Worm (Caenorhabditis elegans) whole organism, young adult: Measurements from ENCODE around the gene F20D6.5.

Source experiments
- B0261.1 ChIP-seq: sonication (generic microtip); optimal IDR thresholded peaks from 2 replicates; lab custom pipeline; 2016; ENCODE audit warnings: mild to moderate bottlenecking, missing genetic modification characterization, moderate library complexity, missing compliant biosample characterization
- F22D6.2 ChIP-seq: sonication (generic microtip); optimal IDR thresholded peaks from 2 replicates; lab custom pipeline; 2016; ENCODE audit warnings: mild to moderate bottlenecking, missing genetic modification characterization, missing compliant biosample characterization
- F23B12.7 ChIP-seq: sonication (generic microtip); optimal IDR thresholded peaks from 2 replicates; lab custom pipeline; 2017; ENCODE audit warnings: missing genetic modification characterization, mild to moderate bottlenecking, missing compliant biosample characterization, antibody characterized with exemption, moderate library complexity; ENCODE audit not compliant: insufficient read depth
- F33H1.4 ChIP-seq: fragments of 200-800 bp; sonication (Bioruptor generic); IDR thresholded peaks from 2 replicates; pipeline ENCODE4 v1.3.6; 2022; ENCODE audit warnings: missing genetic modification reagents, missing genetic modification characterization, missing compliant biosample characterization
- F37B4.10 ChIP-seq: fragments of 200-800 bp; sonication (Bioruptor generic); IDR thresholded peaks from 2 replicates; pipeline ENCODE4 v1.3.6; 2022; ENCODE audit warnings: missing genetic modification characterization, missing compliant biosample characterization
- F52B5.7 ChIP-seq: sonication (generic microtip); optimal IDR thresholded peaks from 2 replicates; lab custom pipeline; 2016; ENCODE audit warnings: mild to moderate bottlenecking, missing genetic modification characterization, missing compliant biosample characterization
- F55B11.4 ChIP-seq: sonication (generic microtip); optimal IDR thresholded peaks from 2 replicates; lab custom pipeline; 2016; ENCODE audit warnings: missing compliant biosample characterization, missing genetic modification characterization, borderline replicate concordance; ENCODE audit not compliant: insufficient read depth
- K12H6.12 ChIP-seq: fragments of 200-800 bp; sonication (Bioruptor generic); optimal IDR thresholded peaks from 2 replicates; lab custom pipeline; 2018; ENCODE audit warnings: mild to moderate bottlenecking, missing genetic modification characterization, missing compliant biosample characterization
- Y95B8A.8 ChIP-seq: fragments of 200-800 bp; sonication (Bioruptor generic); IDR thresholded peaks from 2 replicates; pipeline ENCODE4 v1.3.6; 2022; ENCODE audit warnings: missing genetic modification reagents, missing genetic modification characterization, missing compliant biosample characterization
- ZK185.1 ChIP-seq: sonication (generic microtip); optimal IDR thresholded peaks from 2 replicates; lab custom pipeline; 2016; ENCODE audit warnings: mild to moderate bottlenecking, missing genetic modification characterization, missing compliant biosample characterization; ENCODE audit not compliant: poor library complexity, severe bottlenecking
- ama-1 ChIP-seq, 3 experiments: fragments of 150-350 bp in 1 of 3; sonication (generic microtip) in 2 of 3; optimal IDR thresholded peaks; 2 replicates each; lab custom pipeline; 2014 to 2018; ENCODE audit warnings: missing biosample characterization in 2 of 3, missing genetic modification characterization in 2 of 3, missing genetic modification reagents in 2 of 3
- athp-1 ChIP-seq: sonication (generic microtip); optimal IDR thresholded peaks from 2 replicates; lab custom pipeline; 2017; ENCODE audit warnings: mild to moderate bottlenecking, missing genetic modification characterization, missing compliant biosample characterization
- attf-3 ChIP-seq: fragments of 200-800 bp; sonication (Bioruptor generic); conservative IDR thresholded peaks from 2 replicates; pipeline ENCODE4 v1.3.6; 2022; ENCODE audit warnings: missing genetic modification reagents, missing genetic modification characterization, missing compliant biosample characterization
- attf-6 ChIP-seq: fragments of 200-800 bp; sonication (Bioruptor generic); IDR thresholded peaks from 2 replicates; pipeline ENCODE4 v1.3.6; 2022; ENCODE audit warnings: missing genetic modification reagents, missing genetic modification characterization, missing compliant biosample characterization
- bed-1 ChIP-seq: fragments of 200-800 bp; sonication (Bioruptor generic); IDR thresholded peaks from 2 replicates; pipeline ENCODE4 v1.3.6; 2022; ENCODE audit warnings: missing genetic modification reagents, missing genetic modification characterization, missing compliant biosample characterization
- ccch-3 ChIP-seq: fragments of 200-800 bp; sonication (Bioruptor generic); optimal IDR thresholded peaks from 2 replicates; lab custom pipeline; 2018; ENCODE audit warnings: mild to moderate bottlenecking, missing genetic modification characterization, missing compliant biosample characterization
- cebp-1 ChIP-seq, 2 experiments: fragments of 200-800 bp in 1 of 2; sonication (Bioruptor generic) in 1 of 2; sonication (generic microtip) in 1 of 2; IDR thresholded peaks in 1 of 2; optimal IDR thresholded peaks in 1 of 2; 2 replicates each; pipeline versions ENCODE4 v1.3.6 to Lab custom; 2017 to 2022; ENCODE audit warnings: missing compliant biosample characterization in 2 of 2, missing genetic modification characterization in 2 of 2, mild to moderate bottlenecking in 1 of 2, missing genetic modification reagents in 1 of 2, moderate library complexity in 1 of 2
- cebp-2 ChIP-seq: fragments of 200-800 bp; sonication (Bioruptor generic); IDR thresholded peaks from 2 replicates; pipeline ENCODE4 v1.3.6; 2022; ENCODE audit warnings: missing genetic modification characterization, missing compliant biosample characterization
- ceh-58 ChIP-seq: fragments of 200-800 bp; sonication (Bioruptor generic); IDR thresholded peaks from 2 replicates; pipeline ENCODE4 v1.3.6; 2022; ENCODE audit warnings: missing genetic modification characterization, missing compliant biosample characterization
- ceh-79 ChIP-seq: sonication (generic microtip); optimal IDR thresholded peaks from 2 replicates; lab custom pipeline; 2017; ENCODE audit warnings: mild to moderate bottlenecking, missing genetic modification characterization, missing compliant biosample characterization
- die-1 ChIP-seq: sonication (generic microtip); optimal IDR thresholded peaks from 2 replicates; lab custom pipeline; 2016; ENCODE audit warnings: missing genotype, mild to moderate bottlenecking, missing genetic modification characterization, missing compliant biosample characterization
- dox-1 ChIP-seq: fragments of 200-800 bp; sonication (Bioruptor generic); IDR thresholded peaks from 2 replicates; pipeline ENCODE4 v1.3.6; 2022; ENCODE audit warnings: missing genetic modification reagents, missing genetic modification characterization, missing compliant biosample characterization
- hlh-12 ChIP-seq: sonication (generic microtip); optimal IDR thresholded peaks from 2 replicates; lab custom pipeline; 2016; ENCODE audit warnings: missing genetic modification characterization, missing compliant biosample characterization
- hmg-1.2 ChIP-seq: fragments of 200-800 bp; sonication (Bioruptor generic); IDR thresholded peaks from 2 replicates; pipeline ENCODE4 v1.3.6; 2022; ENCODE audit warnings: missing genetic modification reagents, missing genetic modification characterization, missing compliant biosample characterization
- hrde-1 ChIP-seq: sonication (generic microtip); optimal IDR thresholded peaks from 2 replicates; lab custom pipeline; 2016; ENCODE audit warnings: missing genetic modification characterization, mild to moderate bottlenecking, missing compliant biosample characterization, moderate library complexity, missing genotype, missing genetic modification reagents, borderline replicate concordance
- lag-1 ChIP-seq: fragments of 200-800 bp; sonication (Bioruptor generic); IDR thresholded peaks from 2 replicates; pipeline ENCODE4 v1.3.6; 2022; ENCODE audit warnings: missing genetic modification reagents, missing genetic modification characterization, missing compliant biosample characterization
- lin-54 ChIP-seq: fragments of 200-800 bp; sonication (Bioruptor generic); optimal IDR thresholded peaks from 2 replicates; lab custom pipeline; 2018; ENCODE audit warnings: mild to moderate bottlenecking, missing genetic modification characterization, missing compliant biosample characterization
- lsy-27 ChIP-seq: sonication (generic microtip); optimal IDR thresholded peaks from 2 replicates; lab custom pipeline; 2017; ENCODE audit warnings: missing genetic modification characterization, mild to moderate bottlenecking, missing compliant biosample characterization, antibody characterized with exemption, missing genotype, borderline replicate concordance; ENCODE audit not compliant: insufficient read depth
- madf-3 ChIP-seq: fragments of 200-800 bp; sonication (Bioruptor generic); IDR thresholded peaks from 2 replicates; pipeline ENCODE4 v1.3.6; 2022; ENCODE audit warnings: missing genetic modification reagents, missing genetic modification characterization, missing compliant biosample characterization
- madf-6 ChIP-seq: fragments of 200-800 bp; sonication (Bioruptor generic); IDR thresholded peaks from 2 replicates; pipeline ENCODE4 v1.3.6; 2022; ENCODE audit warnings: missing genetic modification reagents, missing genetic modification characterization, missing compliant biosample characterization
- madf-8 ChIP-seq: fragments of 200-800 bp; sonication (Bioruptor generic); conservative IDR thresholded peaks from 2 replicates; pipeline ENCODE4 v1.3.6; 2022; ENCODE audit warnings: missing genetic modification reagents, missing genetic modification characterization, missing compliant biosample characterization
- mxl-1 ChIP-seq: sonication (generic microtip); optimal IDR thresholded peaks from 2 replicates; lab custom pipeline; 2016; ENCODE audit warnings: missing genetic modification characterization, missing compliant biosample characterization
- nhr-90 ChIP-seq: sonication (generic microtip); optimal IDR thresholded peaks from 2 replicates; lab custom pipeline; 2016; ENCODE audit warnings: missing genotype, mild to moderate bottlenecking, missing genetic modification characterization, missing compliant biosample characterization
- pbrm-1 ChIP-seq: fragments of 200-800 bp; sonication (Bioruptor generic); IDR thresholded peaks from 2 replicates; pipeline ENCODE4 v1.3.6; 2022; ENCODE audit warnings: missing genetic modification reagents, missing genetic modification characterization, missing compliant biosample characterization
- rcor-1 ChIP-seq: fragments of 200-800 bp; sonication (Bioruptor generic); IDR thresholded peaks from 2 replicates; pipeline ENCODE4 v1.3.6; 2022; ENCODE audit warnings: missing genetic modification reagents, missing genetic modification characterization, missing compliant biosample characterization
- snpc-1.1 ChIP-seq: sonication (generic microtip); optimal IDR thresholded peaks from 2 replicates; lab custom pipeline; 2017; ENCODE audit warnings: missing genetic modification characterization, mild to moderate bottlenecking, missing compliant biosample characterization, antibody characterized with exemption, moderate library complexity, missing genotype, missing genetic modification reagents; ENCODE audit not compliant: insufficient read depth
- snpc-1.3 ChIP-seq: sonication (generic microtip); optimal IDR thresholded peaks from 2 replicates; lab custom pipeline; 2017; ENCODE audit warnings: missing genetic modification characterization, mild to moderate bottlenecking, missing compliant biosample characterization, antibody characterized with exemption, moderate library complexity, missing genotype, missing genetic modification reagents; ENCODE audit not compliant: insufficient read depth
- unc-62 ChIP-seq: fragments of 150-350 bp; optimal IDR thresholded peaks from 2 replicates; lab custom pipeline; 2014; ENCODE audit warnings: missing biosample characterization, missing genetic modification reagents, missing genetic modification characterization
- zfh-2 ChIP-seq: fragments of 200-800 bp; sonication (Bioruptor generic); conservative IDR thresholded peaks from 2 replicates; pipeline ENCODE4 v1.3.6; 2022; ENCODE audit warnings: missing genetic modification reagents, missing genetic modification characterization, missing compliant biosample characterization
- ztf-3 ChIP-seq: fragments of 200-800 bp; sonication (Bioruptor generic); optimal IDR thresholded peaks from 2 replicates; lab custom pipeline; 2018; ENCODE audit warnings: mild to moderate bottlenecking, missing genetic modification characterization, missing compliant biosample characterization
- ztf-6 ChIP-seq: fragments of 200-800 bp; sonication (Bioruptor generic); IDR thresholded peaks from 2 replicates; pipeline ENCODE4 v1.3.6; 2022; ENCODE audit warnings: missing genetic modification reagents, missing genetic modification characterization, missing compliant biosample characterization

F20D6.5 gene

ce11 chrV:8188421-8188820 is 26.7 kb downstream of the F20D6.5 start, which contains the start of gene F20D6.15:
TSS of gene F20D6.15 (minus strand) at chrV:8188467.
- TF ChIP-seq hrde-1 (tag; lab: Kevin White, UChicago) (no peak), lsy-27 (tag; lab: Kevin White, UChicago) (no peak), attf-3 (GFP tag; lab: Robert Waterston, UW) (no peak), ZK185.1 (tag; lab: Kevin White, UChicago) (no peak), mxl-1 (tag; lab: Kevin White, UChicago) (no peak), ceh-58 (GFP tag; lab: Robert Waterston, UW) (no peak), lag-1 (GFP tag; lab: Robert Waterston, UW) (no peak), madf-3 (GFP tag; lab: Robert Waterston, UW) (no peak), F33H1.4 (GFP tag; lab: Robert Waterston, UW) (no peak), ccch-3 (GFP tag; lab: Kevin White, UChicago) (no peak), F55B11.4 (no peak), F22D6.2 (tag; lab: Kevin White, UChicago) (no peak), bed-1 (no peak)

DNA sequence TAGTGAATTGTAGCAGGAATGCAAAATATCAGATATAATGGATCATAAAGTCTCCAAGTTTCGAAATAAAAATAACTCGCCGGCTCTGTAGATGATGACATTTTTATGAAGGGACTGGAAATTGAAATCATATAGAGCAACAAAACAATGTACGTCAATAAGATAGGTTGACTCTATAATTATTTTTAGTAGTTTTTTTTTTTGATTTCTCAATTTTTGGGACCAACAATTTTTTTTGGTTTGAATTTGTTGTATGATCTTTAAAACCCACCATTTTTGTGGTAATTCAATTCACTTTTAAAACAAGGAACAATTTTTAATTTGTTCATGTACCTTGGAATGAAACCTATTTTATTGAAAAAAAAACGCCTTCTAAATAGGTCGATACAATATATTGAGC is 28.3 kb downstream of the F20D6.5 start, which contains the start of gene F20D6.12:
Gene F20D6.12, minus strand, starts transcription at position 101 of the 400 bp plus-strand sequence.
- TF ChIP-seq unc-62 (GFP tag; lab: Kevin White, UChicago) (no peak), madf-6 (GFP tag; lab: Robert Waterston, UW) (no peak), F52B5.7 (tag; lab: Kevin White, UChicago) (no peak), F22D6.2 (tag; lab: Kevin White, UChicago) (no peak), madf-8 (no peak), hmg-1.2 (GFP tag; lab: Robert Waterston, UW) (no peak), zfh-2 (GFP tag; lab: Robert Waterston, UW) (no peak), F55B11.4 (no peak), Y95B8A.8 (GFP tag; lab: Robert Waterston, UW) (no peak), ama-1 (optimal IDR thresholded peaks at IDR 0.05; lab: Kevin White, UChicago) (no peak), ama-1 (GFP tag; optimal IDR thresholded peaks at IDR 0.05; lab: Kevin White, UChicago) (no peak), hrde-1 (tag; lab: Kevin White, UChicago) (no peak), attf-6 (GFP tag; lab: Robert Waterston, UW) (no peak), cebp-1 (GFP tag; IDR thresholded peaks at IDR 0.05; lab: Robert Waterston, UW) (no peak), cebp-1 (tag; optimal IDR thresholded peaks at IDR 0.05; lab: Kevin White, UChicago) (no peak)

DNA sequence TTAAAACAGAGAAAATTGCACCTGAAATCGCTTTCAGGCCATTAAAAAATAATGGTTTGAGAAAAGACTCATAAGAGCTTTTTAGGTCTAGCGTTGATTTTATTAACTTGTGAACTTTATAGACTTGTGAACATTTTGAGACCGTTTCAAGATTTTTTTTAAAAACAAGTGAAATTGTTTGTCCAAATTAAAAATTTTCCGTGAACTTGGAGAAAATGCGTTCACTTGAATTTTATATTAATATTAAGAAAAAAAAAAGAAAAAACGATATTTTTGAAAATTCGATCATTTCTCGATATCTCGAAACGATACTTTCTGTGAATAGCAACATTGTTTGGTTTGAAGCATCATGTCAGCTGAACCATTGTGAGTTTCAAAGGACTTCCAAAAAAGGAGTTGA is 28.7 kb downstream of the F20D6.5 start, which contains the start of gene F20D6.1:
Gene F20D6.1, plus strand, starts transcription at position 301 of the 400 bp plus-strand sequence.
- no peak for TF ChIP-seq ztf-6 (GFP tag; lab: Robert Waterston, UW)
- no peak for TF ChIP-seq athp-1
- TF ChIP-seq die-1 (tag; lab: Kevin White, UChicago), result no peak
- TF ChIP-seq B0261.1 (tag; lab: Kevin White, UChicago), result no peak
- TF ChIP-seq ztf-3, result no peak
- no peak for TF ChIP-seq K12H6.12 (tag; lab: Kevin White, UChicago)
- TF ChIP-seq snpc-1.3 (tag; lab: Kevin White, UChicago), result no peak
- no peak for TF ChIP-seq F23B12.7 (tag; lab: Kevin White, UChicago)
- TF ChIP-seq rcor-1 (GFP tag; lab: Robert Waterston, UW), result no peak
- TF ChIP-seq lin-54 (GFP tag; lab: Kevin White, UChicago), result no peak
- TF ChIP-seq snpc-1.1 (tag; lab: Kevin White, UChicago), result no peak
- no peak for TF ChIP-seq ceh-79
- no peak for TF ChIP-seq dox-1 (GFP tag; lab: Robert Waterston, UW)
- TF ChIP-seq cebp-2 (GFP tag; lab: Robert Waterston, UW), result no peak
- TF ChIP-seq nhr-90 (tag; lab: Kevin White, UChicago), result no peak
- TF ChIP-seq hlh-12 (tag; lab: Kevin White, UChicago), result no peak
- TF ChIP-seq pbrm-1 (GFP tag; lab: Robert Waterston, UW), result no peak
- TF ChIP-seq lsy-27 (tag; lab: Kevin White, UChicago), result no peak
- TF ChIP-seq F37B4.10 (GFP tag; lab: Robert Waterston, UW), result no peak
